Worm (Caenorhabditis elegans) whole organism, L2 larva: ENCODE results near the gene T14B1.1.

Experiments used
- F13H6.1 ChIP-seq: sonication (generic microtip); optimal IDR thresholded peaks from 2 replicates; lab custom pipeline; 2016; ENCODE audit warnings: missing genetic modification characterization, missing compliant biosample characterization
- R02D3.7 ChIP-seq: fragments of 150-350 bp; optimal IDR thresholded peaks from 2 replicates; lab custom pipeline; 2014; ENCODE audit warnings: missing biosample characterization, missing genetic modification characterization
- ZK546.5 ChIP-seq: sonication (generic microtip); optimal IDR thresholded peaks from 2 replicates; lab custom pipeline; 2017; ENCODE audit warnings: missing biosample characterization, missing genetic modification characterization
- lin-39 ChIP-seq: fragments of 150-350 bp; optimal IDR thresholded peaks from 2 replicates; lab custom pipeline; 2014; ENCODE audit warnings: missing biosample characterization, missing genetic modification reagents, missing genetic modification characterization
- mdl-1 ChIP-seq, 2 experiments: fragments of 150-350 bp in 1 of 2; sonication (generic microtip) in 1 of 2; optimal IDR thresholded peaks; 2 replicates each; lab custom pipeline; 2017; ENCODE audit warnings: missing biosample characterization in 2 of 2, missing genetic modification characterization in 2 of 2
- nhr-11 ChIP-seq: fragments of 150-350 bp; optimal IDR thresholded peaks from 2 replicates; lab custom pipeline; 2014; ENCODE audit warnings: missing biosample characterization, missing genetic modification characterization
- nhr-12 ChIP-seq: fragments of 150-350 bp; optimal IDR thresholded peaks from 2 replicates; lab custom pipeline; 2014; ENCODE audit warnings: missing biosample characterization, missing genetic modification characterization
- nhr-77 ChIP-seq: fragments of 150-350 bp; optimal IDR thresholded peaks from 2 replicates; lab custom pipeline; 2014; ENCODE audit warnings: missing biosample characterization, missing genetic modification characterization
- ztf-11 ChIP-seq: sonication (generic microtip); optimal IDR thresholded peaks from 2 replicates; lab custom pipeline; 2017; ENCODE audit warnings: missing biosample characterization, missing genetic modification characterization

- TF ChIP-seq lin-39 = no peak
- TF ChIP-seq F13H6.1 (tag; lab: Kevin White, UChicago) = no peak
- TF ChIP-seq ztf-11 (tag; lab: Kevin White, UChicago) = no peak
- no peak for TF ChIP-seq nhr-11
- TF ChIP-seq ZK546.5 (tag; lab: Kevin White, UChicago) = no peak
- TF ChIP-seq nhr-77 (tag; lab: Kevin White, UChicago) = no peak
- TF ChIP-seq mdl-1 (tag; optimal IDR thresholded peaks at IDR 0.05; lab: Kevin White, UChicago) = no peak
- no peak for TF ChIP-seq nhr-12 (tag; lab: Kevin White, UChicago)
- TF ChIP-seq R02D3.7 (tag; lab: Kevin White, UChicago) = no peak
These were observed 15.5 kb downstream of the T14B1.1 start, which contains the start of gene aex-2 for ce11 chrX:9653016-9653415.
